Worm (Caenorhabditis elegans) whole organism, mixed stage, embryonic: ENCODE measurements around the gene cyn-6.

Experiments used
- M03D4.4 ChIP-seq: sonication (generic microtip); optimal IDR thresholded peaks from 2 replicates; lab custom pipeline; 2017; ENCODE audit warnings: mild to moderate bottlenecking, missing genetic modification characterization, missing compliant biosample characterization
- bed-3 ChIP-seq: fragments of 200-800 bp; sonication (Bioruptor generic); optimal IDR thresholded peaks from 3 replicates; lab custom pipeline; 2018; ENCODE audit warnings: mild to moderate bottlenecking, missing genetic modification characterization, moderate library complexity, missing compliant biosample characterization
- ceh-43 ChIP-seq: fragments of 200-800 bp; sonication (Bioruptor generic); optimal IDR thresholded peaks from 2 replicates; lab custom pipeline; 2018; ENCODE audit warnings: mild to moderate bottlenecking, missing genetic modification characterization, moderate library complexity, missing compliant biosample characterization
- ceh-83 ChIP-seq: fragments of 200-800 bp; sonication (Bioruptor generic); optimal IDR thresholded peaks from 2 replicates; lab custom pipeline; 2018; ENCODE audit warnings: mild to moderate bottlenecking, missing genetic modification characterization, missing compliant biosample characterization
- ces-1 ChIP-seq: fragments of 150-350 bp; optimal IDR thresholded peaks from 2 replicates; lab custom pipeline; 2014; ENCODE audit warnings: missing biosample characterization, missing genetic modification reagents, missing genetic modification characterization
- drap-1 ChIP-seq: fragments of 200-800 bp; sonication (Bioruptor generic); optimal IDR thresholded peaks from 3 replicates; lab custom pipeline; 2018; ENCODE audit warnings: mild to moderate bottlenecking, missing genetic modification characterization, missing compliant biosample characterization
- elt-1 ChIP-seq: sonication (generic microtip); optimal IDR thresholded peaks from 2 replicates; lab custom pipeline; 2017; ENCODE audit warnings: missing genetic modification characterization, mild to moderate bottlenecking, missing compliant biosample characterization, antibody characterized with exemption, moderate library complexity, borderline replicate concordance; ENCODE audit not compliant: insufficient read depth
- flh-1 ChIP-seq: fragments of 200-800 bp; sonication (Bioruptor generic); optimal IDR thresholded peaks from 2 replicates; lab custom pipeline; 2018; ENCODE audit warnings: mild to moderate bottlenecking, missing genetic modification characterization, moderate library complexity, missing compliant biosample characterization
- ham-2 ChIP-seq: fragments of 200-800 bp; sonication (Bioruptor generic); optimal IDR thresholded peaks from 2 replicates; lab custom pipeline; 2018; ENCODE audit warnings: mild to moderate bottlenecking, missing genetic modification characterization, missing compliant biosample characterization
- hlh-1 ChIP-seq: fragments of 150-350 bp; optimal IDR thresholded peaks from 2 replicates; lab custom pipeline; 2014; ENCODE audit warnings: missing biosample characterization, missing genetic modification reagents, missing genetic modification characterization
- lin-13 ChIP-seq: fragments of 150-350 bp; optimal IDR thresholded peaks from 2 replicates; lab custom pipeline; 2014; ENCODE audit warnings: missing biosample characterization, missing genetic modification characterization
- lin-32 ChIP-seq: fragments of 200-800 bp; sonication (Bioruptor generic); optimal IDR thresholded peaks from 2 replicates; lab custom pipeline; 2018; ENCODE audit warnings: mild to moderate bottlenecking, missing genetic modification characterization, missing compliant biosample characterization
- lsy-2 ChIP-seq: fragments of 150-350 bp; optimal IDR thresholded peaks from 2 replicates; lab custom pipeline; 2014; ENCODE audit warnings: missing biosample characterization, missing genetic modification characterization
- mab-5 ChIP-seq: fragments of 150-350 bp; optimal IDR thresholded peaks from 2 replicates; lab custom pipeline; 2014; ENCODE audit warnings: missing biosample characterization, missing genetic modification characterization
- mep-1 ChIP-seq: fragments of 150-350 bp; optimal IDR thresholded peaks from 2 replicates; lab custom pipeline; 2017; ENCODE audit warnings: missing biosample characterization, missing genetic modification reagents, missing genetic modification characterization, inconsistent platforms
- mls-2 ChIP-seq: sonication (generic microtip); optimal IDR thresholded peaks from 2 replicates; lab custom pipeline; 2016; ENCODE audit warnings: mild to moderate bottlenecking, missing genetic modification characterization, moderate library complexity, missing compliant biosample characterization
- nhr-12 ChIP-seq: fragments of 150-350 bp; optimal IDR thresholded peaks from 2 replicates; lab custom pipeline; 2014; ENCODE audit warnings: missing biosample characterization, missing genetic modification characterization
- nhr-2 ChIP-seq: fragments of 150-350 bp; optimal IDR thresholded peaks from 2 replicates; lab custom pipeline; 2014; ENCODE audit warnings: missing biosample characterization, missing genetic modification characterization
- nhr-237 ChIP-seq: fragments of 150-350 bp; optimal IDR thresholded peaks from 2 replicates; lab custom pipeline; 2014; ENCODE audit warnings: missing biosample characterization, missing genetic modification characterization
- nhr-28 ChIP-seq: fragments of 150-350 bp; optimal IDR thresholded peaks from 2 replicates; lab custom pipeline; 2014; ENCODE audit warnings: missing biosample characterization, missing genetic modification characterization
- nhr-76 ChIP-seq: sonication (generic microtip); optimal IDR thresholded peaks from 2 replicates; lab custom pipeline; 2017; ENCODE audit warnings: missing biosample characterization, missing genetic modification characterization
- sem-2 ChIP-seq: fragments of 200-800 bp; sonication (Bioruptor generic); optimal IDR thresholded peaks from 2 replicates; lab custom pipeline; 2018; ENCODE audit warnings: mild to moderate bottlenecking, missing genetic modification characterization, missing compliant biosample characterization
- tbx-8 ChIP-seq: fragments of 200-800 bp; sonication (Bioruptor generic); optimal IDR thresholded peaks from 2 replicates; lab custom pipeline; 2018; ENCODE audit warnings: mild to moderate bottlenecking, missing genetic modification characterization, moderate library complexity, missing compliant biosample characterization
- unc-120 ChIP-seq: sonication (generic microtip); optimal IDR thresholded peaks from 2 replicates; lab custom pipeline; 2017; ENCODE audit warnings: missing genetic modification characterization, missing compliant biosample characterization; ENCODE audit not compliant: poor library complexity, severe bottlenecking
- zip-8 ChIP-seq: fragments of 150-350 bp; optimal IDR thresholded peaks from 2 replicates; lab custom pipeline; 2014; ENCODE audit warnings: missing biosample characterization, missing genetic modification characterization
- ztf-11 ChIP-seq: fragments of 150-350 bp; optimal IDR thresholded peaks from 2 replicates; lab custom pipeline; 2014; ENCODE audit warnings: missing biosample characterization, missing genetic modification characterization

Gene cyn-6

DNA sequence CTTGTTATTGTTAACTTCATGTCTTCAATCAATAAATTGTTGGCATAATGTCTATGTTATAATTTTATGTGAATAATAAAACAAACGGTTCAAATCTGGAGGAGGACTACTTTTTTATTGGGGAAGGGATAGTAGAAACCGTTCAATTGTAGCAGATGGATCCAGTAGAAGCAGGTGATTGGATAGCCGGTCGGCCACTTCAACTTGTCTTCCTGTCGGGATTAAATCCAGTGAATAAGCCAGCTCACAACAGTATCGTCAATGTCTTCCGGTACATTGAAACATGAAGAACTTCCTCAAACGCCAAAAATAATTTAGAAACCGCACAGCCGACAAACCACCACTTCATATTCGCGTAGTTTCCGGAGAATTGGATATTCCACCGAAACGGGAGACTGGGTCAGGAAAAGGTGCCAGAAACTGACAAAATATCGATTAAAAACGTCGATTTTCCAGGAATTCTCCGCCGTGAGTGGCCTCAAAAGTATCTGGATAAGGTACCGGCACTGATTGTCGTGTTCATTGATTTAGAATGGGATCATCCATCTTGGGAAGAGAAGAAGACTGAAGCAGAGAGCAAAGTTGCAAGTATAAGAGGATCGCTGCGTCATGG lies 21.9 kb downstream of the cyn-6 start, which contains the start of gene trpp-11:
TSS of gene trpp-11 (plus strand) at position 153 of the 613 bp plus-strand sequence.
- TF ChIP-seq mls-2 (tag; lab: Kevin White, UChicago) = no peak
- TF ChIP-seq nhr-237 (tag; lab: Kevin White, UChicago) = no peak
- TF ChIP-seq nhr-28 (tag; lab: Kevin White, UChicago) = no peak
- no peak for TF ChIP-seq flh-1 (GFP tag; lab: Kevin White, UChicago)

DNA sequence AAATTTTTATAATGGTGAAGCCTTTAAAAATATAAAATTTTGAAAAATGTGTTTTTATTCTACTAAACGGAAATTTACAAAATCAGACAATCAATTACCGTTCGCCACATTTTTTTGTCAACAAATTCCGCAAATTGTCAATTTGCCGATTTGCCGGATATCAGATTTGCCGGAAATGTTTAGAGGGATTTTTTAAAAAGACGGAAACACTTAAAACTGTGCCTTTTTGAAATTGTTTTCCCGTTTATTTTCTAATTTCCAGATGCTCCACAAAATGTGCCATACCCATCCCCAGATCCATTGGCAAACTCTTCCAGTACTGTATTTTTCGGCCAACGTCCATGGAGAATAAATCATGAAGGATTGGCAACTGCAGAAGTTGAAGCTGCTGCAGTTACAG lies 24.3 kb downstream of the cyn-6 start:
- no peak for TF ChIP-seq lin-32 (GFP tag; lab: Kevin White, UChicago)
- TF ChIP-seq unc-120 (tag; lab: Kevin White, UChicago) = no peak
- no peak for TF ChIP-seq hlh-1
- no peak for TF ChIP-seq drap-1 (GFP tag; lab: Kevin White, UChicago)
- no peak for TF ChIP-seq lsy-2 (tag; lab: Kevin White, UChicago)
- TF ChIP-seq ceh-83 = no peak
- TF ChIP-seq nhr-237 (tag; lab: Kevin White, UChicago) = no peak
- TF ChIP-seq bed-3 (GFP tag; lab: Kevin White, UChicago) = no peak
- TF ChIP-seq flh-1 (GFP tag; lab: Kevin White, UChicago) = no peak
- no peak for TF ChIP-seq ceh-43 (GFP tag; lab: Kevin White, UChicago)
- TF ChIP-seq sem-2 (GFP tag; lab: Kevin White, UChicago) = no peak
- TF ChIP-seq mep-1 = no peak
- no peak for TF ChIP-seq mls-2 (tag; lab: Kevin White, UChicago)
- no peak for TF ChIP-seq elt-1
- TF ChIP-seq zip-8 (tag; lab: Kevin White, UChicago) = no peak
- TF ChIP-seq ces-1 = no peak

DNA sequence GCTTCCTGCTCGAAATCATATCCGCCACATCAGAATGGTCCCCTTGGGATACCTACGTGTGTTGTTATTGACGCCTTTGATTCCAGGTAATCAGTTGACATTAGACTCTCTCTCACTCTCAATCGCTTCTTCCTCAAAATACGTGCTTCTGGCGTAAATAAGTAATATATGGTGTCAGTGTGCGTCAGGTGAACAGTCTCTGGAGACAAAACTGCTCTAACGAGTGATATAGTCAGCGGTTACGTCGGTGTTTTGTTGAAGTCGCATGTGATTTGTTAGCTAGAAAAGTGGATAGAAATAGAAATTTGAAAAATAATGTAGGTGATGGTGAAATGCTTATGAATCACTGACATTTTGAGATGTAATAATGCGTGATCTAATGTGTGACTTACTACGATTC lies 28.8 kb downstream of the cyn-6 start:
- TF ChIP-seq hlh-1 (no peak), unc-120 (tag; lab: Kevin White, UChicago) (no peak)

DNA sequence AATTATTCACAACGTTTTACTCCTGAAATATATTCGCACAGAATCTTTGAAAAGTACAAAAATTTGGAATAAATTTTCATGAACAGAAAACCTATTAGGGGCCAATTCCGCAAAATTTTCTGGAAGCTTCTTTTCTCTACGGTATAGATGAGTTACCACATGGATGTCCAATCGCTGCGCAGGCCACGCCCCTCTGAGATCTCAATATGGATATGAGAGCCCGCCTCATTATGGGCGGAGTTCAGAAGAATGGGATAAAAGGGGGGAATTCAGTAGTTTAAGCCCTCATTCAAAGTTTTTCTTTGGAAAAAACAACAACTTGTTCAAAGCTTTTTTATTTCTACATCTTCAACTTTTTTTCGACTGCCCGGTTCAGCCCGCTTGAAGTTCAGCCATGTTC lies 38.3 kb downstream of the cyn-6 start, which contains the start of gene daf-7:
TSS of gene daf-7 (plus strand) at position 301 of the 400 bp plus-strand sequence.
- TF ChIP-seq ztf-11 (tag; lab: Kevin White, UChicago) (no peak), hlh-1 (no peak), nhr-76 (tag; lab: Kevin White, UChicago) (no peak), unc-120 (tag; lab: Kevin White, UChicago) (no peak), elt-1 (no peak), ham-2 (GFP tag; lab: Kevin White, UChicago) (no peak), nhr-237 (tag; lab: Kevin White, UChicago) (no peak), nhr-28 (tag; lab: Kevin White, UChicago) (no peak), ces-1 (no peak), mls-2 (tag; lab: Kevin White, UChicago) (no peak), ceh-83 (no peak), sem-2 (GFP tag; lab: Kevin White, UChicago) (no peak), tbx-8 (no peak)

DNA sequence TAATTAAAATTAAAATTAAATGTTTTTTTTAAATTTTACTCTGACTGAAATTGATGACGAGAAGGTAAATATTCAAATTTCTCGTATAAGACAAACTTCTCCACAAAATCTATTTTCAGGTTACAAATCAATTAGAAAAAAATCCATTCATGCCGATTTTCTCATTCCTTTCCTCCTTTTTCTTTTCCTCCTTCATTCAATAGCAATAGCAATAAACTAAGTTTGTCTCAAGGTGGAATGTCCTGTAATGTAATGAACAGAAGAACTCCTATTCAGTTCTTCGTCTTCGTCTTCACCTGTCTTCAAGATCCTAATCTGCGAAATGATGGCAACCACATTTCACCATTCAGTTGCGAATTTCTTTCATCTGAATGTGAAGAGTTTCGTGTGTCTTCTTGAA lies 42.6 kb downstream of the cyn-6 start, which contains the start of gene dac-1:
TSS of gene dac-1 (plus strand) at position 301 of the 400 bp plus-strand sequence.
- no peak for TF ChIP-seq nhr-2 (tag; lab: Kevin White, UChicago)

DNA sequence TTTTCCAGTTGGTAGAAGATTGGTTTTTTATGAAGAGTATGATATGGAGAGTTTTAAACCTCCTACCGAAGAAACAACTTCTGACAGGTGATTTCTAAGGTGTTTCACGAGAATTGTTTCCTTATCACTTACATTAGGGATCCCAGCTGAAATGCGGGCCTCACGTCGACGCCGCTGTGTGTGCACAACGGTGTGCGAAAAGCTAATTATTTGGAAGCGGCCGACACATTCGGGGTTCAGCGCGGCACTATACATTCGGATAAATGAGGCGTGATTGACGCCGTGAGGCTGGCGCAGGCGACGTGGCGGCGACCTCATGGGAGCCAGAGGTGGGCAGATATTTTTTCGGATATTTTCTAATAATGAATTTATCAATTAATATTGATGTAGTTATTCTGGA lies 46.1 kb downstream of the cyn-6 start:
- TF ChIP-seq nhr-2 (tag; lab: Kevin White, UChicago) = no peak
- no peak for TF ChIP-seq M03D4.4
- no peak for TF ChIP-seq sem-2 (GFP tag; lab: Kevin White, UChicago)
- no peak for TF ChIP-seq nhr-12 (tag; lab: Kevin White, UChicago)
- no peak for TF ChIP-seq nhr-28 (tag; lab: Kevin White, UChicago)
- no peak for TF ChIP-seq mab-5 (tag; lab: Kevin White, UChicago)
- no peak for TF ChIP-seq nhr-76 (tag; lab: Kevin White, UChicago)
- no peak for TF ChIP-seq zip-8 (tag; lab: Kevin White, UChicago)
- TF ChIP-seq tbx-8 = no peak
- no peak for TF ChIP-seq lin-13
